Fruit fly (Drosophila melanogaster) whole organism, adult: ENCODE results near the gene bmm.
A peak's percentile ranks its signal among the peaks of the same experiment; 100 is the strongest.

Source experiments
- CG11617 ChIP-seq: fragments of 200-800 bp; sonication (Bioruptor generic); optimal IDR thresholded peaks from 2 replicates; lab custom pipeline; 2017; ENCODE audit warnings: mild to moderate bottlenecking, missing biosample characterization, missing genetic modification reagents, missing genetic modification characterization
- CG12768 ChIP-seq: fragments of 200-800 bp; sonication (Bioruptor generic); optimal IDR thresholded peaks from 2 replicates; lab custom pipeline; 2017; ENCODE audit warnings: missing biosample characterization, missing genetic modification characterization, mild to moderate bottlenecking, moderate library complexity, missing genetic modification reagents
- CG14711 ChIP-seq: fragments of 200-800 bp; sonication (Bioruptor generic); optimal IDR thresholded peaks from 2 replicates; lab custom pipeline; 2018; ENCODE audit warnings: missing biosample characterization, mild to moderate bottlenecking, missing genetic modification characterization, moderate library complexity
- CG1620 ChIP-seq: fragments of 200-800 bp; sonication (Bioruptor generic); optimal IDR thresholded peaks from 2 replicates; lab custom pipeline; 2016; ENCODE audit warnings: missing biosample characterization, missing genetic modification characterization
- CG33017 ChIP-seq: fragments of 200-800 bp; sonication (Bioruptor generic); optimal IDR thresholded peaks from 2 replicates; lab custom pipeline; 2018; ENCODE audit warnings: missing biosample characterization, mild to moderate bottlenecking, missing genetic modification characterization, moderate library complexity
- CG5204 ChIP-seq: fragments of 200-800 bp; sonication (Bioruptor generic); optimal IDR thresholded peaks from 2 replicates; lab custom pipeline; 2016; ENCODE audit warnings: missing biosample characterization, missing genetic modification characterization
- CG7045 ChIP-seq: fragments of 200-800 bp; sonication (Bioruptor generic); optimal IDR thresholded peaks from 2 replicates; lab custom pipeline; 2017; ENCODE audit warnings: missing biosample characterization, mild to moderate bottlenecking, missing genetic modification characterization
- CG7101 ChIP-seq: fragments of 200-800 bp; sonication (Bioruptor generic); optimal IDR thresholded peaks from 2 replicates; lab custom pipeline; 2018; ENCODE audit warnings: missing biosample characterization, mild to moderate bottlenecking, missing genetic modification characterization, moderate library complexity
- Clk ChIP-seq: fragments of 200-800 bp; sonication (Bioruptor generic); optimal IDR thresholded peaks from 2 replicates; lab custom pipeline; 2017; ENCODE audit warnings: missing biosample characterization, missing genetic modification characterization
- Crg-1 ChIP-seq: fragments of 200-800 bp; sonication (Bioruptor generic); optimal IDR thresholded peaks from 2 replicates; lab custom pipeline; 2016; ENCODE audit warnings: missing biosample characterization, missing genetic modification characterization
- Hr96 ChIP-seq: fragments of 200-800 bp; sonication (Bioruptor generic); optimal IDR thresholded peaks from 2 replicates; lab custom pipeline; 2016; ENCODE audit warnings: missing biosample characterization, missing genetic modification characterization
- Mnt ChIP-seq: fragments of 200-800 bp; sonication (Bioruptor generic); optimal IDR thresholded peaks from 2 replicates; lab custom pipeline; 2016; ENCODE audit warnings: missing biosample characterization, mild to moderate bottlenecking, missing genetic modification characterization
- bab1 ChIP-seq: fragments of 200-800 bp; sonication (Bioruptor generic); optimal IDR thresholded peaks from 3 replicates; lab custom pipeline; 2019; ENCODE audit warnings: missing biosample characterization, mild to moderate bottlenecking, missing genetic modification characterization, moderate library complexity
- cic ChIP-seq: fragments of 200-800 bp; sonication (Bioruptor generic); optimal IDR thresholded peaks from 2 replicates; lab custom pipeline; 2017; ENCODE audit warnings: missing biosample characterization, mild to moderate bottlenecking, missing genetic modification characterization, moderate library complexity
- cnc ChIP-seq, 2 experiments: fragments of >200 bp; optimal IDR thresholded peaks; 2 replicates each; lab custom pipeline; 2017
- kay ChIP-seq: fragments of 200-800 bp; sonication (Bioruptor generic); peaks from one replicate; lab custom pipeline; 2016; ENCODE audit warnings: missing biosample characterization, missing genetic modification characterization, borderline replicate concordance
- ovo ChIP-seq: fragments of 200-800 bp; sonication (Bioruptor generic); optimal IDR thresholded peaks from 2 replicates; lab custom pipeline; 2016; ENCODE audit warnings: missing biosample characterization, missing genetic modification characterization
- pad ChIP-seq: fragments of 200-800 bp; sonication (Bioruptor generic); optimal IDR thresholded peaks from 3 replicates; lab custom pipeline; 2017; ENCODE audit warnings: missing biosample characterization, missing genetic modification characterization, mild to moderate bottlenecking, moderate library complexity, missing genetic modification reagents
- tj ChIP-seq: fragments of 200-800 bp; sonication (Bioruptor generic); optimal IDR thresholded peaks from 3 replicates; lab custom pipeline; 2017; ENCODE audit warnings: missing biosample characterization, mild to moderate bottlenecking, missing genetic modification characterization, moderate library complexity
- toe ChIP-seq: fragments of 200-800 bp; sonication (Bioruptor generic); optimal IDR thresholded peaks from 2 replicates; lab custom pipeline; 2016; ENCODE audit warnings: missing biosample characterization, missing genetic modification characterization

The bmm gene

dm6 chr3L:14758730-14759096 is 27.5 kb downstream of the bmm start:
- TF ChIP-seq Clk (no peak), pad (no peak), kay (GFP tag; lab: Kevin White, UChicago) (no peak), CG14711 (tag; lab: Kevin White, UChicago) (no peak), Crg-1 (GFP tag; lab: Kevin White, UChicago) (no peak), CG7101 (no peak), Mnt (GFP tag; lab: Kevin White, UChicago) (no peak), CG5204 (GFP tag; lab: Kevin White, UChicago) (no peak), bab1 (GFP tag; lab: Kevin White, UChicago) (no peak), cic (GFP tag; lab: Kevin White, UChicago) (no peak), cnc (optimal IDR thresholded peaks at IDR 0.05; lab: Kevin White, UChicago) (no peak)

dm6 chr3L:14757464-14758384 is 28.5 kb downstream of the bmm start, which contains the start of gene CG42507:
CG42507 (minus strand) TSS chr3L:14757962.
- TF ChIP-seq CG1620 (GFP tag; lab: Kevin White, UChicago) (peak; percentile 35), pad (peak; percentile 80), CG14711 (tag; lab: Kevin White, UChicago) (peak; percentile 45), Crg-1 (GFP tag; lab: Kevin White, UChicago) (peak; percentile 67), ovo (GFP tag; lab: Kevin White, UChicago) (peak; percentile 75), tj (GFP tag; lab: Kevin White, UChicago) (no peak), bab1 (GFP tag; lab: Kevin White, UChicago) (peak; percentile 56), cnc (optimal IDR thresholded peaks at IDR 0.05; lab: Kevin White, UChicago) (no peak), Hr96 (GFP tag; lab: Kevin White, UChicago) (peak; percentile 64), Clk (peak; percentile 55), kay (GFP tag; lab: Kevin White, UChicago) (peak; percentile 14), CG5204 (GFP tag; lab: Kevin White, UChicago) (no peak), CG12768 (peak; percentile 34), Mnt (GFP tag; lab: Kevin White, UChicago) (peak; percentile 71), CG7045 (GFP tag; lab: Kevin White, UChicago) (peak; percentile 4), cic (GFP tag; lab: Kevin White, UChicago) (peak; percentile 81), CG33017 (peak; percentile 64), toe (GFP tag; lab: Kevin White, UChicago) (no peak), CG7101 (peak; percentile 62), CG11617 (no peak)

dm6 chr3L:14756724-14757463 is 29.3 kb downstream of the bmm start:
- TF ChIP-seq tj (GFP tag; lab: Kevin White, UChicago) (peak; percentile 63), pad (peak; percentile 78), CG7101 (peak; percentile 88), CG11617 (peak; percentile 87), Crg-1 (GFP tag; lab: Kevin White, UChicago) (peak; percentile 78), cic (GFP tag; lab: Kevin White, UChicago) (peak; percentile 64), CG14711 (tag; lab: Kevin White, UChicago) (peak; percentile 74), kay (GFP tag; lab: Kevin White, UChicago) (peak; percentile 92), CG12768 (peak; percentile 88), Hr96 (GFP tag; lab: Kevin White, UChicago) (peak; percentile 88), bab1 (GFP tag; lab: Kevin White, UChicago) (peak; percentile 76), CG33017 (peak; percentile 67), Mnt (GFP tag; lab: Kevin White, UChicago) (peak; percentile 53), Clk (peak; percentile 86), toe (GFP tag; lab: Kevin White, UChicago) (peak; percentile 84), CG1620 (GFP tag; lab: Kevin White, UChicago) (peak; percentile 65), CG5204 (GFP tag; lab: Kevin White, UChicago) (peak; percentile 90), ovo (GFP tag; lab: Kevin White, UChicago) (peak; percentile 59), cnc (optimal IDR thresholded peaks at IDR 0.05; lab: Kevin White, UChicago) (no peak), CG7045 (GFP tag; lab: Kevin White, UChicago) (peak; percentile 94)

- TF ChIP-seq ovo (GFP tag; lab: Kevin White, UChicago) (no peak), toe (GFP tag; lab: Kevin White, UChicago) (peak; percentile 82), Crg-1 (GFP tag; lab: Kevin White, UChicago) (peak; percentile 64), CG12768 (peak; percentile 85), CG7045 (GFP tag; lab: Kevin White, UChicago) (peak; percentile 87), CG7101 (peak; percentile 90), CG11617 (peak; percentile 88), CG14711 (tag; lab: Kevin White, UChicago) (peak; percentile 73), cic (GFP tag; lab: Kevin White, UChicago) (peak; percentile 98), Hr96 (GFP tag; lab: Kevin White, UChicago) (peak; percentile 71), CG5204 (GFP tag; lab: Kevin White, UChicago) (peak; percentile 93), tj (GFP tag; lab: Kevin White, UChicago) (peak; percentile 55), cnc (optimal IDR thresholded peaks at IDR 0.05; lab: Kevin White, UChicago) (no peak), bab1 (GFP tag; lab: Kevin White, UChicago) (peak; percentile 44), Clk (peak; percentile 66), CG33017 (peak; percentile 85), Mnt (GFP tag; lab: Kevin White, UChicago) (peak; percentile 76), pad (peak; percentile 77), CG1620 (GFP tag; lab: Kevin White, UChicago) (peak; percentile 79), kay (GFP tag; lab: Kevin White, UChicago) (peak; percentile 93)
Measured at dm6 chr3L:14755951-14756723, 30.1 kb downstream of the bmm start.
